Worm (Caenorhabditis elegans): ENCODE data around the gene Y42H9B.3.

- TF ChIP-seq ets-4 (tag; optimal IDR thresholded peaks at IDR 0.05) (no peak), pros-1 (tag; optimal IDR thresholded peaks at IDR 0.05) (no peak), hlh-30 (tag; optimal IDR thresholded peaks at IDR 0.05; ENCODE audit: insufficient read depth) (no peak), fkh-10 (GFP tag; optimal IDR thresholded peaks at IDR 0.05) (no peak), madf-2 (tag; optimal IDR thresholded peaks at IDR 0.05) (no peak)
Measured at ce11 chrIV:8040610-8041317, 28.5 kb upstream of the Y42H9B.3 start.
